Worm (Caenorhabditis elegans) whole organism, late embryonic: ENCODE results near the gene end-3.

Experiments used
- C08G9.2 ChIP-seq: sonication (generic microtip); optimal IDR thresholded peaks from 2 replicates; lab custom pipeline; 2016; ENCODE audit warnings: mild to moderate bottlenecking, missing genetic modification characterization, moderate library complexity, missing compliant biosample characterization
- C38D4.7 ChIP-seq: fragments of 200-800 bp; sonication (Bioruptor generic); optimal IDR thresholded peaks from 2 replicates; lab custom pipeline; 2018; ENCODE audit warnings: mild to moderate bottlenecking, missing genetic modification characterization, moderate library complexity, missing compliant biosample characterization
- F13H6.1 ChIP-seq: sonication (generic microtip); optimal IDR thresholded peaks from 2 replicates; lab custom pipeline; 2016; ENCODE audit warnings: missing genetic modification characterization, missing compliant biosample characterization
- K02D7.2 ChIP-seq: sonication (generic microtip); optimal IDR thresholded peaks from 2 replicates; lab custom pipeline; 2017; ENCODE audit warnings: mild to moderate bottlenecking, missing genetic modification characterization, missing compliant biosample characterization
- ahr-1 ChIP-seq: sonication (generic microtip); optimal IDR thresholded peaks from 2 replicates; lab custom pipeline; 2016; ENCODE audit warnings: missing genetic modification characterization, missing compliant biosample characterization
- ama-1 ChIP-seq: fragments of 150-350 bp; optimal IDR thresholded peaks from 2 replicates; lab custom pipeline; 2014
- ceh-14 ChIP-seq: sonication (generic microtip); optimal IDR thresholded peaks from 2 replicates; lab custom pipeline; 2016; ENCODE audit warnings: missing genotype, missing genetic modification characterization, missing compliant biosample characterization
- ceh-18 ChIP-seq: sonication (generic microtip); optimal IDR thresholded peaks from 2 replicates; lab custom pipeline; 2016; ENCODE audit warnings: missing genetic modification characterization, missing compliant biosample characterization
- ceh-22 ChIP-seq: sonication (generic microtip); optimal IDR thresholded peaks from 2 replicates; lab custom pipeline; 2017; ENCODE audit warnings: missing biosample characterization, missing genetic modification characterization
- ceh-24 ChIP-seq: sonication (generic microtip); optimal IDR thresholded peaks from 2 replicates; lab custom pipeline; 2016; ENCODE audit warnings: mild to moderate bottlenecking, missing genetic modification characterization, missing compliant biosample characterization
- ceh-31 ChIP-seq: sonication (generic microtip); optimal IDR thresholded peaks from 2 replicates; lab custom pipeline; 2016; ENCODE audit warnings: missing genetic modification characterization, missing compliant biosample characterization
- ceh-34 ChIP-seq: sonication (generic microtip); optimal IDR thresholded peaks from 2 replicates; lab custom pipeline; 2016; ENCODE audit warnings: mild to moderate bottlenecking, missing genetic modification characterization, missing compliant biosample characterization
- ceh-6 ChIP-seq: fragments of 200-800 bp; sonication (Bioruptor generic); optimal IDR thresholded peaks from 2 replicates; lab custom pipeline; 2018; ENCODE audit warnings: mild to moderate bottlenecking, missing genetic modification characterization, missing compliant biosample characterization
- ceh-9 ChIP-seq: sonication (generic microtip); optimal IDR thresholded peaks from 2 replicates; lab custom pipeline; 2016; ENCODE audit warnings: mild to moderate bottlenecking, missing genetic modification characterization, inconsistent platforms, missing compliant biosample characterization
- che-1 ChIP-seq: sonication (generic microtip); optimal IDR thresholded peaks from 2 replicates; lab custom pipeline; 2016; ENCODE audit warnings: mild to moderate bottlenecking, missing genetic modification characterization, missing compliant biosample characterization
- elt-2 ChIP-seq: sonication (generic microtip); optimal IDR thresholded peaks from 2 replicates; lab custom pipeline; 2016; ENCODE audit warnings: missing genetic modification reagents, missing genetic modification characterization, missing compliant biosample characterization
- elt-4 ChIP-seq: sonication (generic microtip); optimal IDR thresholded peaks from 2 replicates; lab custom pipeline; 2016; ENCODE audit warnings: missing genetic modification characterization, missing compliant biosample characterization
- eyg-1 ChIP-seq: sonication (generic microtip); optimal IDR thresholded peaks from 2 replicates; lab custom pipeline; 2016; ENCODE audit warnings: missing genotype, missing genetic modification characterization, missing compliant biosample characterization
- fax-1 ChIP-seq: sonication (generic microtip); optimal IDR thresholded peaks from 2 replicates; lab custom pipeline; 2016; ENCODE audit warnings: missing genotype, missing genetic modification characterization, missing compliant biosample characterization
- fkh-10 ChIP-seq: fragments of 150-350 bp; optimal IDR thresholded peaks from 2 replicates; lab custom pipeline; 2014; ENCODE audit warnings: missing biosample characterization, missing genetic modification reagents, missing genetic modification characterization
- fkh-6 ChIP-seq: sonication (generic microtip); optimal IDR thresholded peaks from 2 replicates; lab custom pipeline; 2016; ENCODE audit warnings: missing genetic modification characterization, missing compliant biosample characterization
- gmeb-2 ChIP-seq: sonication (generic microtip); optimal IDR thresholded peaks from 2 replicates; lab custom pipeline; 2016; ENCODE audit warnings: missing genetic modification characterization, inconsistent platforms, missing compliant biosample characterization
- hlh-15 ChIP-seq: sonication (generic microtip); optimal IDR thresholded peaks from 2 replicates; lab custom pipeline; 2016; ENCODE audit warnings: missing genetic modification characterization, missing compliant biosample characterization
- hlh-6 ChIP-seq: sonication (generic microtip); optimal IDR thresholded peaks from 2 replicates; lab custom pipeline; 2016; ENCODE audit warnings: missing genotype, missing genetic modification characterization, missing compliant biosample characterization
- hlh-8 ChIP-seq: sonication (generic microtip); optimal IDR thresholded peaks from 2 replicates; lab custom pipeline; 2016; ENCODE audit warnings: missing genotype, missing genetic modification characterization, missing compliant biosample characterization
- madf-2 ChIP-seq: sonication (generic microtip); optimal IDR thresholded peaks from 2 replicates; lab custom pipeline; 2017; ENCODE audit warnings: missing genetic modification characterization, missing compliant biosample characterization
- mec-3 ChIP-seq: sonication (generic microtip); optimal IDR thresholded peaks from 2 replicates; lab custom pipeline; 2016; ENCODE audit warnings: borderline replicate concordance, missing genetic modification characterization, missing compliant biosample characterization
- nfya-1 ChIP-seq: sonication (generic microtip); optimal IDR thresholded peaks from 2 replicates; lab custom pipeline; 2017; ENCODE audit warnings: missing genetic modification characterization, mild to moderate bottlenecking, missing compliant biosample characterization, antibody characterized with exemption, moderate library complexity
- npax-4 ChIP-seq: sonication (generic microtip); optimal IDR thresholded peaks from 2 replicates; lab custom pipeline; 2016; ENCODE audit warnings: missing genetic modification characterization, missing compliant biosample characterization
- odd-2 ChIP-seq: sonication (generic microtip); optimal IDR thresholded peaks from 2 replicates; lab custom pipeline; 2017; ENCODE audit warnings: antibody characterized with exemption, mild to moderate bottlenecking, missing genetic modification characterization, missing compliant biosample characterization
- pag-3 ChIP-seq: sonication (generic microtip); optimal IDR thresholded peaks from 2 replicates; lab custom pipeline; 2016; ENCODE audit warnings: missing compliant biosample characterization, missing genetic modification characterization, borderline replicate concordance
- pha-2 ChIP-seq: sonication (generic microtip); optimal IDR thresholded peaks from 2 replicates; lab custom pipeline; 2017; ENCODE audit warnings: mild to moderate bottlenecking, missing genetic modification characterization, missing compliant biosample characterization
- pha-4 ChIP-seq: fragments of 150-350 bp; optimal IDR thresholded peaks from 2 replicates; lab custom pipeline; 2018; ENCODE audit warnings: missing biosample characterization, missing genetic modification reagents, missing genetic modification characterization
- pros-1 ChIP-seq: fragments of 150-350 bp; optimal IDR thresholded peaks from 2 replicates; lab custom pipeline; 2014; ENCODE audit warnings: missing biosample characterization, missing genetic modification reagents, missing genetic modification characterization
- rnt-1 ChIP-seq: sonication (generic microtip); optimal IDR thresholded peaks from 2 replicates; lab custom pipeline; 2016; ENCODE audit warnings: missing genetic modification characterization, missing compliant biosample characterization
- sdc-2 ChIP-seq: sonication (generic microtip); optimal IDR thresholded peaks from 2 replicates; lab custom pipeline; 2016; ENCODE audit warnings: missing genotype, missing genetic modification characterization, missing compliant biosample characterization
- tbx-2 ChIP-seq: sonication (generic microtip); optimal IDR thresholded peaks from 2 replicates; lab custom pipeline; 2016; ENCODE audit warnings: missing genetic modification characterization, missing compliant biosample characterization
- tbx-7 ChIP-seq: sonication (generic microtip); optimal IDR thresholded peaks from 2 replicates; lab custom pipeline; 2016; ENCODE audit warnings: missing genotype, missing genetic modification characterization, missing compliant biosample characterization
- unc-42 ChIP-seq: sonication (generic microtip); optimal IDR thresholded peaks from 2 replicates; lab custom pipeline; 2016; ENCODE audit warnings: missing genotype, missing genetic modification characterization, missing compliant biosample characterization
- unc-55 ChIP-seq: sonication (generic microtip); optimal IDR thresholded peaks from 2 replicates; lab custom pipeline; 2017; ENCODE audit warnings: missing biosample characterization, missing genetic modification reagents, missing genetic modification characterization
- unc-86 ChIP-seq: sonication (generic microtip); optimal IDR thresholded peaks from 2 replicates; lab custom pipeline; 2016; ENCODE audit warnings: missing genetic modification characterization, missing compliant biosample characterization

end-3 gene

ce11 chrV:13992485-13992884 lies 22.0 kb upstream of the end-3 start, which contains the start of gene droe-4:
Gene droe-4, plus strand, starts transcription at chrV:13992656.
- TF ChIP-seq hlh-15 (tag; lab: Kevin White, UChicago) = no peak
- TF ChIP-seq unc-55 (GFP tag; lab: Kevin White, UChicago) = no peak
- TF ChIP-seq ceh-22 (tag; lab: Kevin White, UChicago) = no peak
- no peak for TF ChIP-seq mec-3 (tag; lab: Kevin White, UChicago)
- no peak for TF ChIP-seq ama-1 (lab: Kevin White, UChicago)
- TF ChIP-seq tbx-2 (tag; lab: Kevin White, UChicago) = no peak
- TF ChIP-seq hlh-8 (tag; lab: Kevin White, UChicago) = no peak
- no peak for TF ChIP-seq C38D4.7 (GFP tag; lab: Kevin White, UChicago)
- TF ChIP-seq F13H6.1 (tag; lab: Kevin White, UChicago) = no peak
- no peak for TF ChIP-seq eyg-1 (tag; lab: Kevin White, UChicago)
- no peak for TF ChIP-seq pag-3
- no peak for TF ChIP-seq tbx-7 (tag; lab: Kevin White, UChicago)

- TF ChIP-seq ceh-14 (tag; lab: Kevin White, UChicago) (no peak), ceh-6 (GFP tag; lab: Kevin White, UChicago) (no peak), madf-2 (tag; lab: Kevin White, UChicago) (no peak), npax-4 (no peak), hlh-6 (tag; lab: Kevin White, UChicago) (no peak), elt-4 (tag; lab: Kevin White, UChicago) (no peak), hlh-15 (tag; lab: Kevin White, UChicago) (no peak), unc-86 (tag; lab: Kevin White, UChicago) (no peak), elt-2 (tag; lab: Kevin White, UChicago) (no peak), che-1 (tag; lab: Kevin White, UChicago) (no peak), fkh-10 (GFP tag; lab: Kevin White, UChicago) (no peak), fkh-6 (tag; lab: Kevin White, UChicago) (no peak), K02D7.2 (tag; lab: Kevin White, UChicago) (no peak), gmeb-2 (no peak), pros-1 (tag; lab: Kevin White, UChicago) (no peak), unc-42 (tag; lab: Kevin White, UChicago) (no peak), C08G9.2 (no peak), ahr-1 (tag; lab: Kevin White, UChicago) (no peak), unc-55 (GFP tag; lab: Kevin White, UChicago) (no peak)
These were observed 21.0 kb upstream of the end-3 start for ce11 chrV:13993478-13993877.

- TF ChIP-seq rnt-1 (no peak), odd-2 (tag; lab: Kevin White, UChicago) (no peak), fax-1 (tag; lab: Kevin White, UChicago) (no peak), elt-4 (tag; lab: Kevin White, UChicago) (no peak)
These were observed 12.6 kb upstream of the end-3 start for ce11 chrV:14001929-14002328.

DNA sequence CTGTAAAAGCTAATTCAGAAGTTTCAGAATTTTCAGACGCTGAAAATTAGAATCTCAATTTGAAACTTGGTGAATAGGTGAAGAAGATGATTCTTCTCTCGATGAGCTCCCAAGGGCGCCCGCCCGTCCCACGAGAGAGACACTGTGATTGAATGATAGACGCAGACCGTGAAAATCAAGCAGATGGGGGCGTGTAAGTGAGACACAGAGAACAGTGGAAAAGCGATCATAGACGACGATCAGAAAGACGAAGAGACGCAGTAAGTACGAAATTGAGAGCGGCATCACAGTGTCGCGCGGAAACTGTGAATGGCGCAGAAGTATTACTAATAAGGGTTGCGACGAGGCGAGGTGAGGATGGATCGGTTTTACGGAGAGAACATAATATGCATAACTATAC lies 12.1 kb upstream of the end-3 start:
- TF ChIP-seq ceh-14 (tag; lab: Kevin White, UChicago) (no peak), ceh-34 (tag; lab: Kevin White, UChicago) (peak; percentile 50), ceh-9 (tag; lab: Kevin White, UChicago) (no peak), ceh-24 (tag; lab: Kevin White, UChicago) (no peak), unc-55 (GFP tag; lab: Kevin White, UChicago) (peak; percentile 3), ceh-31 (tag; lab: Kevin White, UChicago) (peak; percentile 24), pha-4 (no peak), tbx-2 (tag; lab: Kevin White, UChicago) (peak; percentile 44), ceh-18 (tag; lab: Kevin White, UChicago) (peak; percentile 28), pag-3 (no peak), rnt-1 (peak; percentile 22), hlh-6 (tag; lab: Kevin White, UChicago) (no peak), nfya-1 (peak; percentile 11), pha-2 (tag; lab: Kevin White, UChicago) (no peak), C08G9.2 (peak; percentile 39), sdc-2 (tag; lab: Kevin White, UChicago) (no peak)
